Fruit fly (Drosophila melanogaster) whole organism, embryonic: ENCODE results near the gene rec.

Experiments
- CG10267 ChIP-seq: fragments of 200-800 bp; sonication (Bioruptor generic); optimal IDR thresholded peaks from 2 replicates; lab custom pipeline; 2018; ENCODE audit warnings: missing biosample characterization, mild to moderate bottlenecking, missing genetic modification characterization, moderate library complexity
- CG11093 ChIP-seq: fragments of 200-800 bp; sonication (Bioruptor generic); IDR thresholded peaks from 3 replicates; pipeline ENCODE4 v1.3.6; 2022; ENCODE audit warnings: missing biosample characterization, missing genetic modification characterization
- CG13287 ChIP-seq: fragments of 200-800 bp; sonication (Bioruptor generic); IDR thresholded peaks from 2 replicates; pipeline ENCODE4 v1.3.6; 2022; ENCODE audit warnings: missing biosample characterization, missing genetic modification characterization; ENCODE audit not compliant: partially characterized antibody
- CG13424 ChIP-seq: fragments of 200-800 bp; sonication (Bioruptor generic); optimal IDR thresholded peaks from 2 replicates; lab custom pipeline; 2019; ENCODE audit warnings: missing biosample characterization, mild to moderate bottlenecking, missing genetic modification characterization, moderate library complexity
- CG15269 ChIP-seq: fragments of 200-800 bp; sonication (Bioruptor generic); optimal IDR thresholded peaks from 2 replicates; lab custom pipeline; 2018; ENCODE audit warnings: missing biosample characterization, mild to moderate bottlenecking, missing genetic modification characterization, moderate library complexity
- CG16815 ChIP-seq: fragments of 200-800 bp; sonication (Bioruptor generic); optimal IDR thresholded peaks from 3 replicates; lab custom pipeline; 2017; ENCODE audit warnings: missing biosample characterization, mild to moderate bottlenecking, missing genetic modification characterization
- CG17829 ChIP-seq: fragments of 200-800 bp; optimal IDR thresholded peaks from 2 replicates; lab custom pipeline; 2019; ENCODE audit warnings: missing biosample characterization, mild to moderate bottlenecking, missing genetic modification characterization, moderate library complexity
- CG2129 ChIP-seq: fragments of 200-800 bp; sonication (Bioruptor generic); IDR thresholded peaks from 2 replicates; pipeline ENCODE4 v1.3.6; 2022; ENCODE audit warnings: missing biosample characterization, missing genetic modification characterization; ENCODE audit not compliant: partially characterized antibody
- CG2712 ChIP-seq: fragments of 200-800 bp; optimal IDR thresholded peaks from 3 replicates; lab custom pipeline; 2019; ENCODE audit warnings: missing biosample characterization, mild to moderate bottlenecking, missing genetic modification characterization, moderate library complexity
- CG30020 ChIP-seq: fragments of 200-800 bp; optimal IDR thresholded peaks from 2 replicates; lab custom pipeline; 2019; ENCODE audit warnings: missing biosample characterization, mild to moderate bottlenecking, missing genetic modification characterization, moderate library complexity
- CG3995 ChIP-seq: fragments of 200-800 bp; sonication (Bioruptor generic); optimal IDR thresholded peaks from 3 replicates; lab custom pipeline; 2016; ENCODE audit warnings: missing biosample characterization, missing genetic modification characterization
- CG6791 ChIP-seq: fragments of 200-800 bp; sonication (Bioruptor generic); IDR thresholded peaks from 3 replicates; pipeline ENCODE4 v1.3.6; 2022; ENCODE audit warnings: missing biosample characterization, missing genetic modification characterization; ENCODE audit not compliant: partially characterized antibody
- CG7357 ChIP-seq: fragments of 200-800 bp; sonication (Bioruptor generic); IDR thresholded peaks from 3 replicates; pipeline ENCODE4 v1.3.6; 2022; ENCODE audit warnings: missing biosample characterization, missing genetic modification characterization
- CG8765 ChIP-seq: fragments of 200-800 bp; sonication (Bioruptor generic); IDR thresholded peaks from 2 replicates; pipeline ENCODE4 v1.3.6; 2022; ENCODE audit warnings: missing biosample characterization, missing genetic modification characterization
- CG9797 ChIP-seq: fragments of 200-800 bp; sonication (Bioruptor generic); optimal IDR thresholded peaks from 3 replicates; lab custom pipeline; 2018; ENCODE audit warnings: missing biosample characterization, mild to moderate bottlenecking, missing genetic modification characterization
- CG9817 ChIP-seq: fragments of 200-800 bp; sonication (Bioruptor generic); optimal IDR thresholded peaks from 2 replicates; lab custom pipeline; 2018; ENCODE audit warnings: missing biosample characterization, mild to moderate bottlenecking, missing genetic modification characterization, moderate library complexity
- CoRest ChIP-seq: fragments of 200-800 bp; sonication (Bioruptor generic); optimal IDR thresholded peaks from 3 replicates; lab custom pipeline; 2018; ENCODE audit warnings: missing biosample characterization, mild to moderate bottlenecking, missing genetic modification characterization, moderate library complexity
- Dll ChIP-seq: fragments of 200-800 bp; sonication (Bioruptor generic); IDR thresholded peaks from 4 replicates; pipeline ENCODE4 v1.3.6; 2022; ENCODE audit warnings: missing biosample characterization, missing genetic modification characterization; ENCODE audit not compliant: partially characterized antibody
- Dp ChIP-seq: fragments of 200-800 bp; sonication (Bioruptor generic); optimal IDR thresholded peaks from 2 replicates; lab custom pipeline; 2018; ENCODE audit warnings: missing biosample characterization, mild to moderate bottlenecking, missing genetic modification characterization, moderate library complexity
- Dref ChIP-seq: fragments of 200-800 bp; sonication (Bioruptor generic); IDR thresholded peaks from 2 replicates; pipeline ENCODE4 v1.3.6; 2022; ENCODE audit warnings: missing biosample characterization, missing genetic modification characterization
- Drgx ChIP-seq: fragments of 200-800 bp; sonication (Bioruptor generic); IDR thresholded peaks from 2 replicates; pipeline ENCODE4 v1.3.6; 2022; ENCODE audit warnings: missing biosample characterization, missing genetic modification characterization
- E2f2 ChIP-seq: fragments of 200-800 bp; sonication (Bioruptor generic); IDR thresholded peaks from 2 replicates; pipeline ENCODE4 v1.3.6; 2022; ENCODE audit warnings: missing biosample characterization, missing genetic modification characterization
- HLH54F ChIP-seq: fragments of 200-800 bp; sonication (Bioruptor generic); optimal IDR thresholded peaks from 3 replicates; lab custom pipeline; 2016; ENCODE audit warnings: missing biosample characterization, missing genetic modification characterization
- NfI ChIP-seq: fragments of 200-800 bp; sonication (Bioruptor generic); optimal IDR thresholded peaks from 3 replicates; lab custom pipeline; 2018; ENCODE audit warnings: missing biosample characterization, mild to moderate bottlenecking, missing genetic modification characterization, moderate library complexity
- Opbp ChIP-seq: fragments of 200-800 bp; sonication (Bioruptor generic); IDR thresholded peaks from 3 replicates; pipeline ENCODE4 v1.3.6; 2022; ENCODE audit warnings: missing biosample characterization, missing genetic modification characterization; ENCODE audit not compliant: partially characterized antibody
- Poxn ChIP-seq: fragments of 200-800 bp; sonication (Bioruptor generic); IDR thresholded peaks from 2 replicates; pipeline ENCODE4 v1.3.6; 2022; ENCODE audit warnings: missing biosample characterization, missing genetic modification characterization
- bsh ChIP-seq, 2 experiments: fragments of 200-800 bp; sonication (Bioruptor generic); optimal IDR thresholded peaks; 2 replicates each; lab custom pipeline; 2017 to 2018; ENCODE audit warnings: mild to moderate bottlenecking in 2 of 2, missing biosample characterization in 2 of 2, missing genetic modification characterization in 2 of 2, moderate library complexity in 1 of 2
- cas ChIP-seq: fragments of 200-800 bp; sonication (Bioruptor generic); IDR thresholded peaks from 2 replicates; pipeline ENCODE4 v1.3.6; 2022; ENCODE audit warnings: missing biosample characterization, missing genetic modification characterization
- chinmo ChIP-seq: fragments of 200-800 bp; sonication (Bioruptor generic); IDR thresholded peaks from 4 replicates; pipeline ENCODE4 v1.3.6; 2022; ENCODE audit warnings: missing biosample characterization, missing genetic modification characterization; ENCODE audit not compliant: partially characterized antibody
- grau ChIP-seq: fragments of 200-800 bp; optimal IDR thresholded peaks from 3 replicates; lab custom pipeline; 2019; ENCODE audit warnings: missing biosample characterization, mild to moderate bottlenecking, missing genetic modification characterization, moderate library complexity
- grn ChIP-seq: fragments of 200-800 bp; sonication (Bioruptor generic); optimal IDR thresholded peaks from 3 replicates; lab custom pipeline; 2017; ENCODE audit warnings: missing biosample characterization, missing genetic modification characterization
- gro ChIP-seq: fragments of 200-800 bp; sonication (Bioruptor generic); optimal IDR thresholded peaks from 2 replicates; lab custom pipeline; 2016; ENCODE audit warnings: missing biosample characterization, missing genetic modification characterization
- kay ChIP-seq: fragments of 200-800 bp; sonication (Bioruptor generic); optimal IDR thresholded peaks from 2 replicates; lab custom pipeline; 2016; ENCODE audit warnings: missing biosample characterization, missing genetic modification characterization
- nmo ChIP-seq: fragments of 200-800 bp; sonication (Bioruptor generic); optimal IDR thresholded peaks from 2 replicates; lab custom pipeline; 2018; ENCODE audit warnings: missing biosample characterization, mild to moderate bottlenecking, missing genetic modification characterization, moderate library complexity
- pan ChIP-seq, 4 experiments: fragments of >200 bp in 3 of 4; fragments of 200-800 bp in 1 of 4; sonication (Bioruptor generic) in 1 of 4; optimal IDR thresholded peaks in 3 of 4; IDR thresholded peaks in 1 of 4; 2 replicates each; pipeline versions ENCODE4 v1.3.6 to Lab custom; 2017 to 2022; ENCODE audit warnings: missing biosample characterization in 2 of 4, missing genetic modification characterization in 2 of 4, mixed read lengths in 1 of 4
- prd ChIP-seq, 3 experiments: fragments of >200 bp in 2 of 3; fragments of 200-800 bp in 1 of 3; sonication (Bioruptor generic) in 1 of 3; optimal IDR thresholded peaks in 2 of 3; IDR thresholded peaks in 1 of 3; 2 replicates in 2 of 3; 3 replicates in 1 of 3; pipeline versions ENCODE4 v1.3.6 to Lab custom; 2017 to 2022; ENCODE audit warnings: missing biosample characterization in 1 of 3, missing genetic modification characterization in 1 of 3
- pzg ChIP-seq: fragments of 200-800 bp; sonication (Bioruptor generic); optimal IDR thresholded peaks from 3 replicates; lab custom pipeline; 2018; ENCODE audit warnings: missing biosample characterization, mild to moderate bottlenecking, missing genetic modification characterization, moderate library complexity
- row ChIP-seq: fragments of 200-800 bp; sonication (Bioruptor generic); IDR thresholded peaks from 3 replicates; pipeline ENCODE4 v1.3.6; 2022; ENCODE audit warnings: missing biosample characterization, missing genetic modification characterization
- sens ChIP-seq: fragments of 200-800 bp; sonication (Bioruptor generic); peaks from one replicate; lab custom pipeline; 2016; ENCODE audit warnings: missing biosample characterization, missing genetic modification characterization
- stc ChIP-seq: fragments of 200-800 bp; sonication (Bioruptor generic); IDR thresholded peaks from 2 replicates; pipeline ENCODE4 v1.3.6; 2022; ENCODE audit warnings: missing biosample characterization, missing genetic modification characterization
- stwl ChIP-seq: fragments of 200-800 bp; sonication (Bioruptor generic); optimal IDR thresholded peaks from 3 replicates; lab custom pipeline; 2018; ENCODE audit warnings: missing biosample characterization, mild to moderate bottlenecking, missing genetic modification characterization, moderate library complexity
- trem ChIP-seq: fragments of 200-800 bp; optimal IDR thresholded peaks from 3 replicates; lab custom pipeline; 2019; ENCODE audit warnings: missing biosample characterization, mild to moderate bottlenecking, missing genetic modification characterization, moderate library complexity
- vfl ChIP-seq: fragments of 200-800 bp; sonication (Bioruptor generic); optimal IDR thresholded peaks from 2 replicates; lab custom pipeline; 2016; ENCODE audit warnings: missing biosample characterization, missing genetic modification characterization
- vvl ChIP-seq: fragments of 200-800 bp; sonication (Bioruptor generic); IDR thresholded peaks from 2 replicates; pipeline ENCODE4 v1.3.6; 2022; ENCODE audit warnings: missing biosample characterization, missing genetic modification characterization
- zfh1 ChIP-seq: fragments of 200-800 bp; sonication (Bioruptor generic); IDR thresholded peaks from 3 replicates; pipeline ENCODE4 v1.3.6; 2022; ENCODE audit warnings: missing biosample characterization, missing genetic modification characterization

rec gene

DNA sequence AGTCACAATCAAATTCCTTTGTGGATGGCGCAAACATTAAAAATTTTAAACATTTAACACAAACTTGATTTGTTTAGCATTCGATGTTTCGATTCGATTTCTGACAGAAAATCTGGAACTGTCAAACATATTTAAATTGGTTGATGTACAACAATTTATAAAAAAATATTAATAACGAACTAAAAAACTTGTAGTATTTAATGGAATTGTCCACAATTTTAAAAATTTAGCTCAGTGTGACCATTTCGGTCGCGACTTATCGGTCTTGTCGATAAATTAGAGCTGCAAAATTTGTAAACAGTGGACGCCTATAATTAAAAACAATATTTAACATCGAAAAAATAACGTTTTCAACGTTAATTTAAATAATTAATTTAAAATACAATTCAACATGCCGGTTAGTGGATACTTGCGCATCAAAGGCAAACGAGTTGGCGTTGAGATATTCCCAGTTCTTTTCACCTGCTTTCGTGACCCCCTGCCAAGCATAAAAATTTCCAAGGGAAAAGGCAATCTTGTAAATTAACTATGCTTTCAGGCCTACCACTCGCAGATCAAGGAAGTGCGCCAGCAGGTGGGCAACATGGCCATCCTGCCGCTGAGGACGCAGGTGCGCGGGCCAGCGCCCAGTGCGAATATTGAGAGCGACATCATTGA lies 2.1 kb upstream of the rec start, which contains the start of the genes CG43317 and Arpc3A (continued):
- TF ChIP-seq Opbp = 0 out of 3 replicates have a peak, but pooled peaks have one; percentile 40
- TF ChIP-seq HLH54F = no peak
- TF ChIP-seq CG9797 (GFP tag; lab: Kevin White, UChicago) = peak; percentile 37
- TF ChIP-seq cas = no peak
- TF ChIP-seq Dll (GFP tag; lab: Robert Waterston, UW) = peak; percentile 50; the same call in 2 of the 4 replicates
- no peak for TF ChIP-seq Poxn (GFP tag; lab: Robert Waterston, UW)
- peak; percentile 25 for TF ChIP-seq pzg (GFP tag; lab: Kevin White, UChicago)
- TF ChIP-seq E2f2 = peak; percentile 76
- peak; percentile 65 for TF ChIP-seq Dp (GFP tag; lab: Kevin White, UChicago)
- TF ChIP-seq CG16815 (GFP tag; lab: Kevin White, UChicago) = no peak
- peak; percentile 33 for TF ChIP-seq CG10267 (tag; lab: Kevin White, UChicago)
- peak; percentile 38 for TF ChIP-seq sens
- peak; percentile 48 for TF ChIP-seq CG3995 (GFP tag; lab: Kevin White, UChicago)
- peak; percentile 42 for TF ChIP-seq CG13287
- 0 out of 4 replicates have a peak, but pooled peaks have one; percentile 34 for TF ChIP-seq chinmo (GFP tag; lab: Robert Waterston, UW)
- peak; percentile 51 for TF ChIP-seq kay (GFP tag; lab: Kevin White, UChicago)
- peak; percentile 6 for TF ChIP-seq CG2712
- peak; percentile 11 for TF ChIP-seq CG30020 (tag; lab: Kevin White, UChicago)
- TF ChIP-seq CG6791 (GFP tag; lab: Robert Waterston, UW) = peak; percentile 14; the same call in 1 of the 3 replicates
- TF ChIP-seq trem (tag; lab: Kevin White, UChicago) = peak; percentile 40
- peak; percentile 63 for TF ChIP-seq Dref (GFP tag; lab: Robert Waterston, UW)

DNA sequence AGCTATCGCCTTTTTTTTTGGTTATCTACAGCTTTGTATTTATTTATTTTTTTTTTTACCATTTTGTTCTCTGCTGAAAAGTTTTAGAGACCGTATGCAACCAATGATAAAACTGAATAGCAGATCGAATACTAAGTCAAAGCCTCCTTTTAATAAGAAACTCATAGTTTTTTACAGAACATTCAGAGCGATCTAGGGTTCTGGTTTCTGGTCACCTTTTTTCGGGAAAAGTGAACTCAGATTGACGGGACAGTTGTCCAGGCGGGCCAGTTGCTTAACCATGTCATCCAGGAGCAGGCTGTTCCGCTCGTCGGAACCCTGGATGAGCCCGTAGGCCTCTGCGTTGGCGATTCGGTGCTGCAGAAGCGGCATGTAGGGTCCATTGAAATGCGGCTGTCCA lies 900 bp upstream of the rec start, which contains the start of gene CG43318:
CG43318 (minus strand) TSS at position 101 of the 400 bp plus-strand sequence.
- no peak for TF ChIP-seq CG2129

DNA sequence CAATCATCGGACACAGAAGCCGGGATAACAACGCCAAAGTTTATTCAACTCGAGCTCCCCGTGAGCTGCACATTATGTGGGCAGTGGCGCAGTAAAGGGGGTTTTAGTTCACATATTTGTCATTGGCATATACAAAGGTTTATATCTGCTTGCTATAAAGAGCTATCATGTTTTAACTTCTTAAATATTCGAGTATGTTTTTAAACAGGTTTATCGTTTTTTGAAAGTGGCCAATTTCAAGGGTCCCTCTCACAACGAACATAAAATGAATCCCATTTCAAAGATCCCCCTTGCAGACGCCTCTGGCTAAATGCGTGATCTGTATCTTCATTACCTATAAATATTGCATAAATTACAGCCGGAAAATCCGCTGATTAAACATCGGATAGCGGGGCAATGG lies 4.9 kb downstream of the rec start:
- no peak for TF ChIP-seq pan (optimal IDR thresholded peaks at IDR 0.05; lab: Kevin White, UChicago)
- TF ChIP-seq pan (GFP tag; optimal IDR thresholded peaks at IDR 0.05 in 1 of 2, IDR thresholded peaks at IDR 0.05 in 1 of 2) = peak in 1 of 2 experiments; percentile 28
- no peak for TF ChIP-seq gro (GFP tag; lab: Kevin White, UChicago)
- peak; percentile 31 for TF ChIP-seq grau
- TF ChIP-seq CG11093 (GFP tag; lab: Robert Waterston, UW) = peak; percentile 34; the same call in 1 of the 3 replicates
- TF ChIP-seq vfl (GFP tag; lab: Kevin White, UChicago) = no peak
- peak; percentile 50 for TF ChIP-seq CG2712
- TF ChIP-seq CG15269 (tag; lab: Kevin White, UChicago) = peak; percentile 38
- TF ChIP-seq CG9817 = peak; percentile 13
- TF ChIP-seq grn (GFP tag; lab: Kevin White, UChicago) = peak; percentile 72
- TF ChIP-seq CoRest (tag; lab: Kevin White, UChicago) = peak; percentile 21
- TF ChIP-seq zfh1 = peak; percentile 46; the same call in 1 of the 3 replicates
- peak in 1 of 2 experiments; percentile 50 for TF ChIP-seq bsh (GFP tag; optimal IDR thresholded peaks at IDR 0.05; lab: Kevin White, UChicago)
- peak; percentile 39; the same call in 1 of the 3 replicates for TF ChIP-seq row (GFP tag; lab: Robert Waterston, UW)
- TF ChIP-seq CG8765 (GFP tag; lab: Robert Waterston, UW) = no peak
- peak; percentile 21 for TF ChIP-seq CG17829 (tag; lab: Kevin White, UChicago)
- no peak for TF ChIP-seq stwl
- peak; percentile 9 for TF ChIP-seq NfI (GFP tag; lab: Kevin White, UChicago)
- peak; percentile 35; the same call in 1 of the 2 replicates for TF ChIP-seq Drgx
- TF ChIP-seq vvl (GFP tag; lab: Robert Waterston, UW) = no peak
- no peak for TF ChIP-seq prd (optimal IDR thresholded peaks at IDR 0.05; lab: Kevin White, UChicago)
- TF ChIP-seq prd (GFP tag; IDR thresholded peaks at IDR 0.05; lab: Robert Waterston, UW) = peak; percentile 30; the same call in 1 of the 3 replicates
- TF ChIP-seq sens = peak; percentile 29
- peak; percentile 63 for TF ChIP-seq nmo (GFP tag; lab: Kevin White, UChicago)
- peak; percentile 35; the same call in 1 of the 2 replicates for TF ChIP-seq stc (GFP tag; lab: Robert Waterston, UW)
- peak; percentile 55 for TF ChIP-seq CG13424 (tag; lab: Kevin White, UChicago)
- peak; percentile 18; the same call in 1 of the 3 replicates for TF ChIP-seq CG7357 (GFP tag; lab: Robert Waterston, UW)
